Fruit fly (Drosophila melanogaster) whole organism, embryonic: ENCODE data around the gene bor.

Experiments used
- Adf1 ChIP-seq: fragments of 200-800 bp; sonication (Bioruptor generic); IDR thresholded peaks from 2 replicates; pipeline ENCODE4 v1.3.6; 2022; ENCODE audit warnings: missing biosample characterization, missing genetic modification characterization
- Antp ChIP-seq: fragments of 200-800 bp; sonication (Bioruptor generic); optimal IDR thresholded peaks from 3 replicates; lab custom pipeline; 2016; ENCODE audit warnings: missing biosample characterization, missing genetic modification characterization
- Atf-2 ChIP-seq: fragments of 200-800 bp; sonication (Bioruptor generic); optimal IDR thresholded peaks from 2 replicates; lab custom pipeline; 2016; ENCODE audit warnings: missing biosample characterization, missing genetic modification characterization
- Atf6 ChIP-seq: fragments of 200-800 bp; sonication (Bioruptor generic); IDR thresholded peaks from 2 replicates; pipeline ENCODE4 v1.3.6; 2022; ENCODE audit warnings: missing biosample characterization, missing genetic modification characterization
- BEAF-32 ChIP-seq: fragments of 200-800 bp; sonication (Bioruptor generic); optimal IDR thresholded peaks from 3 replicates; lab custom pipeline; 2017; ENCODE audit warnings: missing biosample characterization, missing genetic modification characterization, mild to moderate bottlenecking, moderate library complexity, missing genetic modification reagents
- Bdp1 ChIP-seq: fragments of 200-800 bp; sonication (Bioruptor generic); optimal IDR thresholded peaks from 3 replicates; lab custom pipeline; 2016; ENCODE audit warnings: missing biosample characterization, missing genetic modification characterization
- CG10267 ChIP-seq: fragments of 200-800 bp; sonication (Bioruptor generic); optimal IDR thresholded peaks from 2 replicates; lab custom pipeline; 2018; ENCODE audit warnings: missing biosample characterization, mild to moderate bottlenecking, missing genetic modification characterization, moderate library complexity
- CG10979 ChIP-seq: fragments of 200-800 bp; sonication (Bioruptor generic); optimal IDR thresholded peaks from 2 replicates; lab custom pipeline; 2018; ENCODE audit warnings: missing biosample characterization, mild to moderate bottlenecking, missing genetic modification characterization, moderate library complexity
- CG13287 ChIP-seq: fragments of 200-800 bp; sonication (Bioruptor generic); IDR thresholded peaks from 2 replicates; pipeline ENCODE4 v1.3.6; 2022; ENCODE audit warnings: missing biosample characterization, missing genetic modification characterization; ENCODE audit not compliant: partially characterized antibody
- CG14014 ChIP-seq: fragments of 200-800 bp; sonication (Bioruptor generic); IDR thresholded peaks from 2 replicates; pipeline ENCODE4 v1.3.6; 2022; ENCODE audit warnings: missing biosample characterization, missing genetic modification characterization
- CG14965 ChIP-seq: fragments of 200-800 bp; sonication (Bioruptor generic); optimal IDR thresholded peaks from 2 replicates; lab custom pipeline; 2016; ENCODE audit warnings: missing biosample characterization, missing genetic modification characterization, borderline replicate concordance
- CG15601 ChIP-seq: fragments of 200-800 bp; sonication (Bioruptor generic); optimal IDR thresholded peaks from 3 replicates; lab custom pipeline; 2019; ENCODE audit warnings: missing biosample characterization, mild to moderate bottlenecking, missing genetic modification characterization, moderate library complexity
- CG16779 ChIP-seq: fragments of 200-800 bp; sonication (Bioruptor generic); IDR thresholded peaks from 2 replicates; pipeline ENCODE4 v1.3.6; 2022; ENCODE audit warnings: missing biosample characterization, missing genetic modification characterization
- CG17361 ChIP-seq: fragments of 200-800 bp; sonication (Bioruptor generic); IDR thresholded peaks from 3 replicates; pipeline ENCODE4 v1.3.6; 2022; ENCODE audit warnings: missing biosample characterization, missing genetic modification characterization
- CG17385 ChIP-seq: fragments of 200-800 bp; sonication (Bioruptor generic); optimal IDR thresholded peaks from 3 replicates; lab custom pipeline; 2018; ENCODE audit warnings: missing biosample characterization, mild to moderate bottlenecking, missing genetic modification characterization
- CG17612 ChIP-seq: fragments of 200-800 bp; sonication (Bioruptor generic); IDR thresholded peaks from 2 replicates; pipeline ENCODE4 v1.3.6; 2022; ENCODE audit warnings: missing biosample characterization, missing genetic modification characterization
- CG17912 ChIP-seq: fragments of 200-800 bp; sonication (Bioruptor generic); optimal IDR thresholded peaks from 2 replicates; lab custom pipeline; 2018; ENCODE audit warnings: missing biosample characterization, mild to moderate bottlenecking, missing genetic modification characterization
- CG18764 ChIP-seq: fragments of 200-800 bp; sonication (Bioruptor generic); optimal IDR thresholded peaks from 3 replicates; lab custom pipeline; 2016; ENCODE audit warnings: missing biosample characterization, missing genetic modification characterization
- CG4617 ChIP-seq: fragments of 200-800 bp; sonication (Bioruptor generic); optimal IDR thresholded peaks from 3 replicates; lab custom pipeline; 2016; ENCODE audit warnings: missing biosample characterization, missing genetic modification characterization, borderline replicate concordance
- CG6791 ChIP-seq: fragments of 200-800 bp; sonication (Bioruptor generic); IDR thresholded peaks from 3 replicates; pipeline ENCODE4 v1.3.6; 2022; ENCODE audit warnings: missing biosample characterization, missing genetic modification characterization; ENCODE audit not compliant: partially characterized antibody
- CG8924 ChIP-seq: fragments of 200-800 bp; optimal IDR thresholded peaks from 3 replicates; lab custom pipeline; 2019; ENCODE audit warnings: missing biosample characterization, mild to moderate bottlenecking, missing genetic modification characterization, moderate library complexity
- CG9817 ChIP-seq: fragments of 200-800 bp; sonication (Bioruptor generic); optimal IDR thresholded peaks from 2 replicates; lab custom pipeline; 2018; ENCODE audit warnings: missing biosample characterization, mild to moderate bottlenecking, missing genetic modification characterization, moderate library complexity
- Dp ChIP-seq: fragments of 200-800 bp; sonication (Bioruptor generic); optimal IDR thresholded peaks from 2 replicates; lab custom pipeline; 2018; ENCODE audit warnings: missing biosample characterization, mild to moderate bottlenecking, missing genetic modification characterization, moderate library complexity
- Hmr ChIP-seq: fragments of 200-800 bp; sonication (Bioruptor generic); optimal IDR thresholded peaks from 3 replicates; lab custom pipeline; 2017; ENCODE audit warnings: mild to moderate bottlenecking, missing biosample characterization, missing genetic modification reagents, missing genetic modification characterization
- Hmx ChIP-seq: fragments of 200-800 bp; sonication (Bioruptor generic); optimal IDR thresholded peaks from 2 replicates; lab custom pipeline; 2016; ENCODE audit warnings: missing biosample characterization, missing genetic modification characterization
- Max ChIP-seq: fragments of 200-800 bp; sonication (Bioruptor generic); optimal IDR thresholded peaks from 2 replicates; lab custom pipeline; 2016; ENCODE audit warnings: missing biosample characterization, mild to moderate bottlenecking, missing genetic modification characterization
- NFAT ChIP-seq: fragments of 200-800 bp; sonication (Bioruptor generic); IDR thresholded peaks from 2 replicates; pipeline ENCODE4 v1.3.6; 2022; ENCODE audit warnings: missing biosample characterization, missing genetic modification characterization
- Nf-YA ChIP-seq: fragments of 200-800 bp; sonication (Bioruptor generic); IDR thresholded peaks from 2 replicates; pipeline ENCODE4 v1.3.6; 2022; ENCODE audit warnings: missing biosample characterization, missing genetic modification characterization
- Sin3A ChIP-seq: fragments of >200 bp; optimal IDR thresholded peaks from 2 replicates; lab custom pipeline; 2018
- Trl ChIP-seq, 3 experiments: fragments of >200 bp in 2 of 3; fragments of 200-800 bp in 1 of 3; sonication (Bioruptor generic) in 1 of 3; optimal IDR thresholded peaks; 2 replicates in 1 of 3; 3 replicates in 2 of 3; lab custom pipeline; 2016 to 2017; ENCODE audit warnings: missing biosample characterization in 1 of 3, missing genetic modification characterization in 1 of 3
- Xrp1 ChIP-seq: fragments of 200-800 bp; sonication (Bioruptor generic); IDR thresholded peaks from 2 replicates; pipeline ENCODE4 v1.3.6; 2022; ENCODE audit warnings: missing biosample characterization, missing genetic modification characterization
- ab ChIP-seq: fragments of 200-800 bp; sonication (Bioruptor generic); optimal IDR thresholded peaks from 2 replicates; lab custom pipeline; 2016; ENCODE audit warnings: missing biosample characterization, missing genetic modification characterization
- aop ChIP-seq: fragments of 200-800 bp; sonication (Bioruptor generic); IDR thresholded peaks from 2 replicates; pipeline ENCODE4 v1.3.6; 2022; ENCODE audit warnings: missing biosample characterization, missing genetic modification characterization
- br ChIP-seq: fragments of >200 bp; optimal IDR thresholded peaks from 2 replicates; lab custom pipeline; 2017
- btn ChIP-seq: fragments of 200-800 bp; sonication (Bioruptor generic); optimal IDR thresholded peaks from 2 replicates; lab custom pipeline; 2016; ENCODE audit warnings: missing biosample characterization, missing genetic modification characterization
- ewg ChIP-seq: fragments of 200-800 bp; sonication (Bioruptor generic); optimal IDR thresholded peaks from 3 replicates; lab custom pipeline; 2017; ENCODE audit warnings: mild to moderate bottlenecking, missing biosample characterization, missing genetic modification reagents, missing genetic modification characterization
- fru ChIP-seq: fragments of >200 bp; optimal IDR thresholded peaks from 2 replicates; lab custom pipeline; 2017
- gem ChIP-seq: fragments of 200-800 bp; sonication (Bioruptor generic); optimal IDR thresholded peaks from 2 replicates; lab custom pipeline; 2019; ENCODE audit warnings: missing biosample characterization, mild to moderate bottlenecking, missing genetic modification characterization, moderate library complexity
- gsb-n ChIP-seq: fragments of 200-800 bp; sonication (Bioruptor generic); optimal IDR thresholded peaks from 3 replicates; lab custom pipeline; 2018; ENCODE audit warnings: missing biosample characterization, mild to moderate bottlenecking, missing genetic modification characterization
- her ChIP-seq: fragments of 200-800 bp; sonication (Bioruptor generic); optimal IDR thresholded peaks from 2 replicates; lab custom pipeline; 2016; ENCODE audit warnings: missing biosample characterization, missing genetic modification characterization
- ind ChIP-seq: fragments of 200-800 bp; sonication (Bioruptor generic); optimal IDR thresholded peaks from 3 replicates; lab custom pipeline; 2016; ENCODE audit warnings: missing biosample characterization, missing genetic modification characterization
- maf-S ChIP-seq: fragments of 200-800 bp; sonication (Bioruptor generic); optimal IDR thresholded peaks from 2 replicates; lab custom pipeline; 2016; ENCODE audit warnings: missing biosample characterization, missing genetic modification characterization
- onecut ChIP-seq: fragments of 200-800 bp; sonication (Bioruptor generic); IDR thresholded peaks from 2 replicates; pipeline ENCODE4 v1.3.6; 2022; ENCODE audit warnings: missing biosample characterization, missing genetic modification characterization
- otp ChIP-seq: fragments of 200-800 bp; sonication (Bioruptor generic); IDR thresholded peaks from 3 replicates; pipeline ENCODE4, ENCODE4 v1.3.6; 2022; ENCODE audit warnings: missing biosample characterization, missing genetic modification characterization
- peb ChIP-seq: fragments of 200-800 bp; sonication (Bioruptor generic); IDR thresholded peaks from 2 replicates; pipeline ENCODE4 v1.3.6; 2022; ENCODE audit warnings: missing biosample characterization, missing genetic modification characterization
- row ChIP-seq: fragments of 200-800 bp; sonication (Bioruptor generic); IDR thresholded peaks from 3 replicates; pipeline ENCODE4 v1.3.6; 2022; ENCODE audit warnings: missing biosample characterization, missing genetic modification characterization
- shn ChIP-seq: fragments of 200-800 bp; sonication (Bioruptor generic); optimal IDR thresholded peaks from 3 replicates; lab custom pipeline; 2016; ENCODE audit warnings: missing biosample characterization, missing genetic modification characterization
- sima ChIP-seq: fragments of 200-800 bp; sonication (Bioruptor generic); optimal IDR thresholded peaks from 2 replicates; lab custom pipeline; 2016; ENCODE audit warnings: missing biosample characterization, missing genetic modification characterization
- slou ChIP-seq: fragments of 200-800 bp; sonication (Bioruptor generic); optimal IDR thresholded peaks from 3 replicates; lab custom pipeline; 2016; ENCODE audit warnings: missing biosample characterization, missing genetic modification characterization
- tgo ChIP-seq: fragments of 200-800 bp; sonication (Bioruptor generic); IDR thresholded peaks from 3 replicates; pipeline ENCODE4 v1.3.6; 2022; ENCODE audit warnings: missing biosample characterization, missing genetic modification characterization
- tio ChIP-seq: fragments of 200-800 bp; sonication (Bioruptor generic); optimal IDR thresholded peaks from 2 replicates; lab custom pipeline; 2017; ENCODE audit warnings: missing biosample characterization, missing genetic modification characterization, inconsistent platforms

The bor gene

DNA sequence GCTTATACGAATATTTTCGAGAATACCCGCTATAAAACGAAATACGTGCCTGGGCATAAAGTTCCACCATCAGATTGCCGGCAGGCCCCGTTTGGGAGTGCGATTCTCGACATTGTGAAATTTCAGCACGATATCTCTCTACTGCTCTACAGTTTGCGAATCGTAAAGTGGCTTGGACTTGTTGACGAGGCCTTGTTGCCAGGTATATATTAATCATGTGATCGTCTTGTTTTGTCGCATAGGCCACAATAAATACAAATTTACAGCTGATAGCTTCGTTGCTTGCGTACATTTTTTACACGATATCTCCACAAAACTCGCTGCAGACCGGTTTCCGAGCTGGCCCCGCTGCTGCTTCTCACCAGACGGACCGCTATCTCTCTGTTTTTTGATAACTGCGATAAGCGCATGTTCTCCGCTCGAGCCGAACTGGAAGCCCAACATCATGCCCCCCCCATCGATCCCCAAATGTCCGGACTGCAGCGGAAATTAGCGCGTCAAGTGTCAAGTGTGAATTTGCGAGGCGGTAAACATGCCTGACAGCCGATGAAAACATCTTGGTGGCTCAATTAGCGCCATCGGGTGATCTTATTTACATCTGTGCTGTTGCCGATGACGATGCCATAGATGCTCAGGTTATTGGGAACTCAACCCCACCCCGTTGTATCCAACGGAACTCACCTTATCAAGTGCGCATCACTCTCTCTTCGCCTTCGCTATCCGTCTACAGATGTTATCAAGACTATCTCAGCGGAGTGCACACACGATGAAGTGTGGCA lies 45.6 kb upstream of the bor start (continued):
- TF ChIP-seq CG17361 (GFP tag; lab: Robert Waterston, UW) (no peak), peb (GFP tag; lab: Robert Waterston, UW) (no peak), btn (GFP tag; lab: Kevin White, UChicago) (no peak), Atf6 (GFP tag; lab: Robert Waterston, UW) (peak; percentile 60; the same call in 1 of the 2 replicates), CG6791 (GFP tag; lab: Robert Waterston, UW) (no peak), Hmx (GFP tag; lab: Kevin White, UChicago) (no peak), shn (peak; percentile 38), Sin3A (lab: Kevin White, UChicago) (no peak), CG14965 (GFP tag; lab: Kevin White, UChicago) (no peak), onecut (no peak), slou (GFP tag; lab: Kevin White, UChicago) (no peak), Antp (GFP tag; lab: Kevin White, UChicago) (no peak), Bdp1 (GFP tag; lab: Kevin White, UChicago) (no peak), aop (no peak), Xrp1 (GFP tag; lab: Robert Waterston, UW) (no peak), CG8924 (no peak), CG13287 (GFP tag; lab: Robert Waterston, UW) (peak; percentile 10; the same call in 1 of the 2 replicates), Max (GFP tag; lab: Kevin White, UChicago) (no peak), gsb-n (tag; lab: Kevin White, UChicago) (no peak), Dp (GFP tag; lab: Kevin White, UChicago) (no peak), Atf-2 (no peak), NFAT (GFP tag; lab: Robert Waterston, UW) (no peak), her (GFP tag; lab: Kevin White, UChicago) (no peak), fru (lab: Kevin White, UChicago) (no peak), CG17912 (no peak), ewg (GFP tag; lab: Kevin White, UChicago) (no peak), maf-S (peak; percentile 37), ind (peak; percentile 26), Nf-YA (no peak), CG18764 (GFP tag; lab: Kevin White, UChicago) (no peak), CG10267 (tag; lab: Kevin White, UChicago) (no peak), Adf1 (no peak), br (lab: Kevin White, UChicago) (no peak), Hmr (GFP tag; lab: Kevin White, UChicago) (no peak), CG10979 (peak; percentile 3), CG16779 (GFP tag; lab: Robert Waterston, UW) (no peak), CG4617 (GFP tag; lab: Kevin White, UChicago) (no peak), CG17385 (GFP tag; lab: Kevin White, UChicago) (peak; percentile 15), CG15601 (tag; lab: Kevin White, UChicago) (no peak), sima (GFP tag; lab: Kevin White, UChicago) (no peak), ab (no peak), row (GFP tag; lab: Robert Waterston, UW) (peak; percentile 67), gem (tag; lab: Kevin White, UChicago) (peak; percentile 30), tio (GFP tag; lab: Kevin White, UChicago) (no peak), Trl (optimal IDR thresholded peaks at IDR 0.05; lab: Kevin White, UChicago) (no peak), Trl (GFP tag; optimal IDR thresholded peaks at IDR 0.05; lab: Kevin White, UChicago) (peak; percentile 11), CG14014 (peak; percentile 49), tgo (GFP tag; lab: Robert Waterston, UW) (peak; percentile 39; the same call in 2 of the 3 replicates), CG9817 (tag; lab: Kevin White, UChicago) (no peak), CG17612 (GFP tag; lab: Robert Waterston, UW) (no peak), BEAF-32 (GFP tag; lab: Kevin White, UChicago) (no peak), otp (no peak)
